Worm (Caenorhabditis elegans): ENCODE measurements around the gene srsx-16.

- TF ChIP-seq ceh-36 (tag; optimal IDR thresholded peaks at IDR 0.05) (no peak), pes-1 (GFP tag; IDR thresholded peaks at IDR 0.05) (no peak), aly-1 (tag; optimal IDR thresholded peaks at IDR 0.05) (no peak), flt-1 (GFP tag; IDR thresholded peaks at IDR 0.05) (no peak), tbx-11 (GFP tag; IDR thresholded peaks at IDR 0.05) (no peak), scrt-1 (GFP tag; IDR thresholded peaks at IDR 0.05) (no peak)
Observed at ce11 chrIV:5604465-5604864, 15.1 kb downstream of the srsx-16 start.
